Fruit fly (Drosophila melanogaster): Measurements from ENCODE around the gene CG43092.

CG43092 gene

DNA sequence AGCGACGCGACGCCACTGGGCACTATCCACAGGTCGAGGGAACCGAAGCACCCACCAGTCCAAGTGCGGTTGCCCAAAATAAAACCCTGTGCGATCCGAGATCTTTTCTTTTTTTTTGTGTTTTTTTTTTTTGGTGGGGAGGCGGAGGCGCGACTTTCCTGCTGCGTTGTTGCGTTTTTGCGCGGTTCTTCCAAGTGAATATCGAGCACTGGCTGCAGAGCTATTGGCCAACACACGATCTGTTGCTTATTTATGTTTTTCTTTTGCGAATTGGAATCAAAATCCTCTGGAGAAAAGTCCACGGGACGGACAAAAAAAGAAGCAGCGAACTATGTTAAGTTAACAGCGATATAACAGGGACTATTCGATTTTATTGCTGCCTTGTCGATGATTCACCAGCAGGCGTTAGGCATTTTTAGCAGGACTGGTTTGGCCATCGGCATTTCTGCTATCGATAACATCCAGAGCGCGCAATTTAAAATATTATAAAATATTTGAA, 48.6 kb downstream of the CG43092 start, which contains the start of gene wge (continued):
- no peak for TF ChIP-seq zfh2 (GFP tag; optimal IDR thresholded peaks at IDR 0.05)
- no peak for TF ChIP-seq Nf-YB (GFP tag; optimal IDR thresholded peaks at IDR 0.05)
- peak; percentile 62 for TF ChIP-seq YL-1 (GFP tag; optimal IDR thresholded peaks at IDR 0.05)
- TF ChIP-seq crol (GFP tag; IDR thresholded peaks at IDR 0.05) = no peak
- no peak for TF ChIP-seq Chrac-16 (GFP tag; optimal IDR thresholded peaks at IDR 0.05)
- no peak for TF ChIP-seq CG8924 (tag; optimal IDR thresholded peaks at IDR 0.05)
- TF ChIP-seq Scr (GFP tag; IDR thresholded peaks at IDR 0.05; ENCODE audit: partially characterized antibody) = peak; percentile 64
- TF ChIP-seq phol (tag; optimal IDR thresholded peaks at IDR 0.05) = peak; percentile 21
- no peak for TF ChIP-seq Antp (GFP tag; optimal IDR thresholded peaks at IDR 0.05)
- TF ChIP-seq CG9817 (tag; optimal IDR thresholded peaks at IDR 0.05) = no peak
- TF ChIP-seq CG15269 (tag; optimal IDR thresholded peaks at IDR 0.05) = no peak
- TF ChIP-seq CG1647 (GFP tag; optimal IDR thresholded peaks at IDR 0.05) = no peak
- peak; percentile 74 for TF ChIP-seq MESR4 (GFP tag; optimal IDR thresholded peaks at IDR 0.05)
- no peak for TF ChIP-seq tgo (GFP tag; IDR thresholded peaks at IDR 0.05)
- peak; percentile 94 for TF ChIP-seq Dp (GFP tag; optimal IDR thresholded peaks at IDR 0.05)
- TF ChIP-seq CoRest (tag; optimal IDR thresholded peaks at IDR 0.05) = no peak
- no peak for TF ChIP-seq Lhr (GFP tag; optimal IDR thresholded peaks at IDR 0.05)
- TF ChIP-seq Sry-δ (GFP tag; optimal IDR thresholded peaks at IDR 0.05) = peak; percentile 53
- TF ChIP-seq Dref (GFP tag; IDR thresholded peaks at IDR 0.05) = peak; percentile 91
- peak; percentile 9 for TF ChIP-seq gsb-n (tag; optimal IDR thresholded peaks at IDR 0.05)
- TF ChIP-seq CG18764 (GFP tag; optimal IDR thresholded peaks at IDR 0.05) = no peak
- peak; percentile 39 for TF ChIP-seq lbe (GFP tag; optimal IDR thresholded peaks at IDR 0.05)
- no peak for TF ChIP-seq Oaz (GFP tag; IDR thresholded peaks at IDR 0.05)
- peak; percentile 65 for TF ChIP-seq amos (GFP tag; IDR thresholded peaks at IDR 0.05; ENCODE audit: partially characterized antibody)
- TF ChIP-seq CG6689 (GFP tag; IDR thresholded peaks at IDR 0.05) = no peak
- TF ChIP-seq CG15514 (GFP tag; optimal IDR thresholded peaks at IDR 0.05) = peak; percentile 38
- peak; percentile 21 for TF ChIP-seq nmo (GFP tag; optimal IDR thresholded peaks at IDR 0.05)
- peak; percentile 36; the same call in 1 of the 2 replicates for TF ChIP-seq CG2129 (GFP tag; IDR thresholded peaks at IDR 0.05; ENCODE audit: partially characterized antibody)
- peak; percentile 76 for TF ChIP-seq Bgb (GFP tag; IDR thresholded peaks at IDR 0.05; ENCODE audit: partially characterized antibody)
- no peak for TF ChIP-seq schlank (tag; optimal IDR thresholded peaks at IDR 0.05)
- no peak for TF ChIP-seq onecut (GFP tag; IDR thresholded peaks at IDR 0.05)
- peak in 1 of 2 experiments; percentile 43 for TF ChIP-seq Pdp1 (GFP tag; optimal IDR thresholded peaks at IDR 0.05)
- no peak for TF ChIP-seq Oli (tag; optimal IDR thresholded peaks at IDR 0.05)
- no peak for TF ChIP-seq H15 (GFP tag; IDR thresholded peaks at IDR 0.05)
- TF ChIP-seq TFAM (GFP tag; optimal IDR thresholded peaks at IDR 0.05) = no peak
- TF ChIP-seq ems (GFP tag; optimal IDR thresholded peaks at IDR 0.05) = no peak
- no peak for TF ChIP-seq Ssrp (tag; optimal IDR thresholded peaks at IDR 0.05)
- TF ChIP-seq CG10959 (GFP tag; IDR thresholded peaks at IDR 0.05) = no peak
- TF ChIP-seq Dll (GFP tag; IDR thresholded peaks at IDR 0.05; ENCODE audit: partially characterized antibody) = peak; percentile 71; the same call in 3 of the 4 replicates
- peak; percentile 65 for TF ChIP-seq CG9797 (GFP tag; optimal IDR thresholded peaks at IDR 0.05)
- no peak for TF ChIP-seq CG12744 (GFP tag; optimal IDR thresholded peaks at IDR 0.05)
- no peak for TF ChIP-seq CG1233 (GFP tag; optimal IDR thresholded peaks at IDR 0.05)
- peak; percentile 40; the same call in 1 of the 2 replicates for TF ChIP-seq Drgx (GFP tag; IDR thresholded peaks at IDR 0.05)
- TF ChIP-seq CG7357 (GFP tag; IDR thresholded peaks at IDR 0.05) = no peak
- peak; percentile 30 for TF ChIP-seq CG12659 (GFP tag; optimal IDR thresholded peaks at IDR 0.05)
- TF ChIP-seq vfl (GFP tag; optimal IDR thresholded peaks at IDR 0.05) = no peak
- TF ChIP-seq Sox100B (GFP tag; optimal IDR thresholded peaks at IDR 0.05) = no peak
- TF ChIP-seq CG18262 (tag; optimal IDR thresholded peaks at IDR 0.05) = peak; percentile 18
- peak; percentile 7 for TF ChIP-seq CG2712 (tag; optimal IDR thresholded peaks at IDR 0.05)
- TF ChIP-seq CG13624 (GFP tag; optimal IDR thresholded peaks at IDR 0.05) = no peak

Data from whole organism, embryonic.